Worm (Caenorhabditis elegans) whole organism, mixed stage, embryonic: ENCODE results near the gene unc-51.

Source experiments
- M03D4.4 ChIP-seq: sonication (generic microtip); optimal IDR thresholded peaks from 2 replicates; lab custom pipeline; 2017; ENCODE audit warnings: mild to moderate bottlenecking, missing genetic modification characterization, missing compliant biosample characterization
- cnd-1 ChIP-seq: fragments of 200-800 bp; sonication (Bioruptor generic); optimal IDR thresholded peaks from 2 replicates; lab custom pipeline; 2018; ENCODE audit warnings: mild to moderate bottlenecking, missing genetic modification characterization, missing compliant biosample characterization
- elt-3 ChIP-seq: fragments of 150-350 bp; optimal IDR thresholded peaks from 2 replicates; lab custom pipeline; 2014; ENCODE audit warnings: missing biosample characterization, missing genetic modification characterization
- lin-13 ChIP-seq: fragments of 150-350 bp; optimal IDR thresholded peaks from 2 replicates; lab custom pipeline; 2014; ENCODE audit warnings: missing biosample characterization, missing genetic modification characterization
- lsy-2 ChIP-seq: fragments of 150-350 bp; optimal IDR thresholded peaks from 2 replicates; lab custom pipeline; 2014; ENCODE audit warnings: missing biosample characterization, missing genetic modification characterization
- mab-5 ChIP-seq: fragments of 150-350 bp; optimal IDR thresholded peaks from 2 replicates; lab custom pipeline; 2014; ENCODE audit warnings: missing biosample characterization, missing genetic modification characterization
- nhr-12 ChIP-seq: fragments of 150-350 bp; optimal IDR thresholded peaks from 2 replicates; lab custom pipeline; 2014; ENCODE audit warnings: missing biosample characterization, missing genetic modification characterization
- pha-4 ChIP-seq: fragments of 150-350 bp; optimal IDR thresholded peaks from 2 replicates; lab custom pipeline; 2018; ENCODE audit warnings: missing biosample characterization, missing genetic modification reagents, missing genetic modification characterization
- snpc-4 ChIP-seq: fragments of 150-350 bp; optimal IDR thresholded peaks from 2 replicates; lab custom pipeline; 2014; ENCODE audit warnings: missing biosample characterization, missing genetic modification characterization
- ztf-11 ChIP-seq: fragments of 150-350 bp; optimal IDR thresholded peaks from 2 replicates; lab custom pipeline; 2014; ENCODE audit warnings: missing biosample characterization, missing genetic modification characterization

- TF ChIP-seq pha-4 (no peak), lin-13 (no peak), mab-5 (tag; lab: Kevin White, UChicago) (no peak), nhr-12 (tag; lab: Kevin White, UChicago) (no peak), cnd-1 (no peak), lsy-2 (no peak), snpc-4 (tag; lab: Kevin White, UChicago) (no peak), M03D4.4 (tag; lab: Kevin White, UChicago) (no peak), elt-3 (no peak), ztf-11 (tag; lab: Kevin White, UChicago) (no peak)
These were observed 16.6 kb downstream of the unc-51 start, which contains the start of gene sri-67 for ce11 chrV:19987684-19988083.
